Worm (Caenorhabditis elegans) whole organism, young adult: ENCODE data around the gene cyp-14A1.

Experiments
- B0035.1 ChIP-seq: sonication (generic microtip); optimal IDR thresholded peaks from 2 replicates; lab custom pipeline; 2016; ENCODE audit warnings: missing genetic modification characterization, mild to moderate bottlenecking, missing compliant biosample characterization, missing genotype, missing genetic modification reagents
- B0261.1 ChIP-seq: sonication (generic microtip); optimal IDR thresholded peaks from 2 replicates; lab custom pipeline; 2016; ENCODE audit warnings: mild to moderate bottlenecking, missing genetic modification characterization, moderate library complexity, missing compliant biosample characterization
- D2030.7 ChIP-seq: fragments of 200-800 bp; sonication (Bioruptor generic); IDR thresholded peaks from 2 replicates; pipeline ENCODE4 v1.3.6; 2022; ENCODE audit warnings: missing genetic modification reagents, missing genetic modification characterization, missing compliant biosample characterization
- F10E7.11 ChIP-seq: sonication (generic microtip); optimal IDR thresholded peaks from 2 replicates; lab custom pipeline; 2017; ENCODE audit warnings: mild to moderate bottlenecking, missing genetic modification characterization, moderate library complexity, missing compliant biosample characterization
- F37B4.10 ChIP-seq: fragments of 200-800 bp; sonication (Bioruptor generic); IDR thresholded peaks from 2 replicates; pipeline ENCODE4 v1.3.6; 2022; ENCODE audit warnings: missing genetic modification characterization, missing compliant biosample characterization
- F39B2.1 ChIP-seq: fragments of 200-800 bp; sonication (Bioruptor generic); IDR thresholded peaks from 2 replicates; pipeline ENCODE4 v1.3.6; 2022; ENCODE audit warnings: missing genetic modification reagents, missing genetic modification characterization, missing compliant biosample characterization
- ZK185.1 ChIP-seq: sonication (generic microtip); optimal IDR thresholded peaks from 2 replicates; lab custom pipeline; 2016; ENCODE audit warnings: mild to moderate bottlenecking, missing genetic modification characterization, missing compliant biosample characterization; ENCODE audit not compliant: poor library complexity, severe bottlenecking
- atf-7 ChIP-seq: sonication (generic microtip); optimal IDR thresholded peaks from 2 replicates; lab custom pipeline; 2017; ENCODE audit warnings: mild to moderate bottlenecking, missing genetic modification characterization, missing compliant biosample characterization
- ccch-3 ChIP-seq: fragments of 200-800 bp; sonication (Bioruptor generic); optimal IDR thresholded peaks from 2 replicates; lab custom pipeline; 2018; ENCODE audit warnings: mild to moderate bottlenecking, missing genetic modification characterization, missing compliant biosample characterization
- ceh-79 ChIP-seq: sonication (generic microtip); optimal IDR thresholded peaks from 2 replicates; lab custom pipeline; 2017; ENCODE audit warnings: mild to moderate bottlenecking, missing genetic modification characterization, missing compliant biosample characterization
- die-1 ChIP-seq: sonication (generic microtip); optimal IDR thresholded peaks from 2 replicates; lab custom pipeline; 2016; ENCODE audit warnings: missing genotype, mild to moderate bottlenecking, missing genetic modification characterization, missing compliant biosample characterization
- dox-1 ChIP-seq: fragments of 200-800 bp; sonication (Bioruptor generic); IDR thresholded peaks from 2 replicates; pipeline ENCODE4 v1.3.6; 2022; ENCODE audit warnings: missing genetic modification reagents, missing genetic modification characterization, missing compliant biosample characterization
- egl-18 ChIP-seq: fragments of 200-800 bp; sonication (Bioruptor generic); IDR thresholded peaks from 2 replicates; pipeline ENCODE4 v1.3.6; 2022; ENCODE audit warnings: missing genetic modification reagents, missing genetic modification characterization, missing compliant biosample characterization
- egrh-3 ChIP-seq: fragments of 200-800 bp; sonication (Bioruptor generic); IDR thresholded peaks from 2 replicates; pipeline ENCODE4 v1.3.6; 2022; ENCODE audit warnings: missing genetic modification reagents, missing genetic modification characterization, missing compliant biosample characterization
- ets-4 ChIP-seq: fragments of 200-800 bp; sonication (Bioruptor generic); optimal IDR thresholded peaks from 2 replicates; lab custom pipeline; 2018; ENCODE audit warnings: mild to moderate bottlenecking, missing genetic modification characterization, missing compliant biosample characterization
- hmg-1.2 ChIP-seq: fragments of 200-800 bp; sonication (Bioruptor generic); IDR thresholded peaks from 2 replicates; pipeline ENCODE4 v1.3.6; 2022; ENCODE audit warnings: missing genetic modification reagents, missing genetic modification characterization, missing compliant biosample characterization
- lsy-27 ChIP-seq: sonication (generic microtip); optimal IDR thresholded peaks from 2 replicates; lab custom pipeline; 2017; ENCODE audit warnings: missing genetic modification characterization, mild to moderate bottlenecking, missing compliant biosample characterization, antibody characterized with exemption, missing genotype, borderline replicate concordance; ENCODE audit not compliant: insufficient read depth
- madf-10 ChIP-seq: sonication (generic microtip); optimal IDR thresholded peaks from 2 replicates; lab custom pipeline; 2016; ENCODE audit warnings: mild to moderate bottlenecking, missing genetic modification characterization, missing compliant biosample characterization
- madf-3 ChIP-seq: fragments of 200-800 bp; sonication (Bioruptor generic); IDR thresholded peaks from 2 replicates; pipeline ENCODE4 v1.3.6; 2022; ENCODE audit warnings: missing genetic modification reagents, missing genetic modification characterization, missing compliant biosample characterization
- mel-28 ChIP-seq: sonication (generic microtip); optimal IDR thresholded peaks from 2 replicates; lab custom pipeline; 2016; ENCODE audit warnings: borderline replicate concordance, mild to moderate bottlenecking, missing genetic modification characterization, missing compliant biosample characterization
- mes-4 ChIP-seq: sonication (generic microtip); optimal IDR thresholded peaks from 2 replicates; lab custom pipeline; 2016; ENCODE audit warnings: missing genotype, missing genetic modification characterization, missing compliant biosample characterization
- nhr-179 ChIP-seq: sonication (generic microtip); optimal IDR thresholded peaks from 2 replicates; lab custom pipeline; 2016; ENCODE audit warnings: mild to moderate bottlenecking, missing genetic modification characterization, missing compliant biosample characterization
- nhr-80 ChIP-seq: sonication (generic microtip); optimal IDR thresholded peaks from 2 replicates; lab custom pipeline; 2016; ENCODE audit warnings: missing genetic modification characterization, missing compliant biosample characterization
- nhr-90 ChIP-seq: sonication (generic microtip); optimal IDR thresholded peaks from 2 replicates; lab custom pipeline; 2016; ENCODE audit warnings: missing genotype, mild to moderate bottlenecking, missing genetic modification characterization, missing compliant biosample characterization
- pbrm-1 ChIP-seq: fragments of 200-800 bp; sonication (Bioruptor generic); IDR thresholded peaks from 2 replicates; pipeline ENCODE4 v1.3.6; 2022; ENCODE audit warnings: missing genetic modification reagents, missing genetic modification characterization, missing compliant biosample characterization
- rec-8 ChIP-seq, 2 experiments: sonication (generic microtip); optimal IDR thresholded peaks; 2 replicates each; lab custom pipeline; 2016; ENCODE audit warnings: mild to moderate bottlenecking in 2 of 2, missing genetic modification characterization in 2 of 2, missing genetic modification reagents in 2 of 2, missing genotype in 2 of 2, missing biosample characterization in 1 of 2, missing compliant biosample characterization in 1 of 2, moderate library complexity in 1 of 2
- repo-1 ChIP-seq: sonication (generic microtip); optimal IDR thresholded peaks from 2 replicates; lab custom pipeline; 2017; ENCODE audit warnings: mild to moderate bottlenecking, missing genetic modification characterization, missing compliant biosample characterization
- rpc-1 ChIP-seq, 2 experiments: fragments of 150-350 bp in 1 of 2; sonication (generic microtip) in 1 of 2; optimal IDR thresholded peaks; 2 replicates each; lab custom pipeline; 2014 to 2018; ENCODE audit warnings: missing biosample characterization in 1 of 2, missing genetic modification characterization in 1 of 2, missing genetic modification reagents in 1 of 2, missing genotype in 1 of 2
- sdz-38 ChIP-seq: sonication (generic microtip); optimal IDR thresholded peaks from 2 replicates; lab custom pipeline; 2016; ENCODE audit warnings: missing genotype, missing genetic modification characterization, missing compliant biosample characterization
- snpc-1.1 ChIP-seq: sonication (generic microtip); optimal IDR thresholded peaks from 2 replicates; lab custom pipeline; 2017; ENCODE audit warnings: missing genetic modification characterization, mild to moderate bottlenecking, missing compliant biosample characterization, antibody characterized with exemption, moderate library complexity, missing genotype, missing genetic modification reagents; ENCODE audit not compliant: insufficient read depth
- snpc-1.3 ChIP-seq: sonication (generic microtip); optimal IDR thresholded peaks from 2 replicates; lab custom pipeline; 2017; ENCODE audit warnings: missing genetic modification characterization, mild to moderate bottlenecking, missing compliant biosample characterization, antibody characterized with exemption, moderate library complexity, missing genotype, missing genetic modification reagents; ENCODE audit not compliant: insufficient read depth
- snpc-3.4 ChIP-seq: sonication (generic microtip); optimal IDR thresholded peaks from 2 replicates; lab custom pipeline; 2017; ENCODE audit warnings: missing genetic modification characterization, mild to moderate bottlenecking, missing compliant biosample characterization, antibody characterized with exemption, moderate library complexity, missing genotype, missing genetic modification reagents
- snpc-4 ChIP-seq, 5 experiments: fragments of 150-350 bp in 1 of 5; sonication (generic microtip) in 4 of 5; optimal IDR thresholded peaks; 2 replicates each; lab custom pipeline; 2014 to 2018; ENCODE audit warnings: missing genetic modification characterization in 5 of 5, missing biosample characterization in 3 of 5, antibody characterized with exemption in 2 of 5, mild to moderate bottlenecking in 2 of 5, missing compliant biosample characterization in 2 of 5, missing genotype in 2 of 5, moderate library complexity in 2 of 5, missing genetic modification reagents in 1 of 5
- tbp1 ChIP-seq: fragments of 200-800 bp; sonication (Bioruptor generic); optimal IDR thresholded peaks from 2 replicates; lab custom pipeline; 2018; ENCODE audit warnings: mild to moderate bottlenecking, missing genetic modification characterization, missing compliant biosample characterization
- unc-130 ChIP-seq: sonication (generic microtip); optimal IDR thresholded peaks from 2 replicates; lab custom pipeline; 2016; ENCODE audit warnings: missing genetic modification reagents, missing genetic modification characterization, missing compliant biosample characterization
- ztf-18 ChIP-seq: sonication (generic microtip); optimal IDR thresholded peaks from 2 replicates; lab custom pipeline; 2016; ENCODE audit warnings: missing genotype, mild to moderate bottlenecking, missing genetic modification characterization, missing compliant biosample characterization

Gene cyp-14A1

DNA sequence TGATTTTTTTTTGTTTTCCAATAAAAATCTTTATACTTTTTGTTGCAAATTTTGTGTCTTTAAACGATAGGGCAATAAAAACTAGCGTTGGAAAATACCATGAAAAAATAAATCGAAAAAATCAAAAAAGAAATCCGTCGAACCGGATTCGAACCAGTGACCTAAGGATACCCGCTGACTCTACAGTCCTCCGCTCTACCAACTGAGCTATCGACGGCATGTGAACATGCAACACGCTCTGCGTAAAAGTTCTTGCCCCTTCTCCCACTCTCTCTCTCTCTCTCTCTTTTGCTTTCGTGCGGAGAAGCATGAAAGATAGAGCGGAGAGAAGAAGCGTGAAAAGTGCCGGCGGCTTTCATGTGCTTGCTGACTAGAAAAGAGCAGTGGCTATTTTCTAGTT, 2.6 kb downstream of the cyp-14A1 start (continued):
- TF ChIP-seq madf-3: no peak
- peak; percentile 16 for TF ChIP-seq ccch-3
- peak; percentile 97 for TF ChIP-seq tbp1 (GFP tag; lab: Kevin White, UChicago)
- no peak for TF ChIP-seq mel-28 (tag; lab: Kevin White, UChicago)
- TF ChIP-seq sdz-38 (tag; lab: Kevin White, UChicago): no peak
- peak; percentile 48 for TF ChIP-seq repo-1 (tag; lab: Kevin White, UChicago)
- TF ChIP-seq F10E7.11 (tag; lab: Kevin White, UChicago): no peak
- TF ChIP-seq mes-4 (tag; lab: Kevin White, UChicago): peak; percentile 67
- TF ChIP-seq F39B2.1 (GFP tag; lab: Robert Waterston, UW): 0 out of 2 replicates have a peak, but pooled peaks have one; percentile 54
- TF ChIP-seq lsy-27: no peak
- TF ChIP-seq F37B4.10 (GFP tag; lab: Robert Waterston, UW): peak; percentile 89; the same call in 1 of the 2 replicates
- TF ChIP-seq B0261.1 (tag; lab: Kevin White, UChicago): peak; percentile 97
- TF ChIP-seq atf-7: peak; percentile 55
- no peak for TF ChIP-seq ceh-79 (tag; lab: Kevin White, UChicago)
- TF ChIP-seq ets-4 (GFP tag; lab: Kevin White, UChicago): no peak
- peak; percentile 53 for TF ChIP-seq egrh-3
- no peak for TF ChIP-seq nhr-179 (tag; lab: Kevin White, UChicago)

- TF ChIP-seq unc-130 (GFP tag; lab: Kevin White, UChicago) (no peak), lsy-27 (no peak)
Measured at ce11 chrX:13262195-13262594, 5.0 kb downstream of the cyp-14A1 start, which contains the start of gene K09A11.1. TSS of gene K09A11.1 (plus strand) at chrX:13262495.

DNA sequence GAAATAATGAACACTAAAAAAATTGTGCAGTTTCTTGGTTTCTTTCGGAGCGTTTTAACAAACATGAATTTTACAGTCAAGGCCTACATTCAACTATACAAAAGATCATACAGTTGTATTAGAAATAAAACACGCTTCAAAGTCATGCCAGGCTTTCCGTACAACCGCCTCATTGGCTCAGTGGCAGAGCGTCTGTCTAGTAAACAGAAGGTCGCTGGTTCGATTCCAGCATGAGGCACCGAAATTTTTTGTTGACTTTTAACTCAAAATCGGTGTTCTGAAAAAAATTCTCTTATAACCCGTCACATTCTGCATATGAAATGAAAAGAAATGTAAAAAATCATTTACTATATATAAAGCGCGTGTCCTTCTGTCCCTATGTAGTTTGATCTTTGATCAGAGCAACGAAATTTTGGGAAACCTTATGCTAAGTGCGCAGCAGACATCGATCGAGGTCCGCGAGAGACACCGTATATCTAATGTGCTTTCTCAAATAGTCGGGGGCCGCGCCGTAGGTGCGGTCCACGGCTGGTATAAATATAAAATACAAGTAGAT, 6.0 kb downstream of the cyp-14A1 start:
- TF ChIP-seq rpc-1 (optimal IDR thresholded peaks at IDR 0.05; lab: Kevin White, UChicago): peak; percentile 69
- TF ChIP-seq rpc-1 (tag; optimal IDR thresholded peaks at IDR 0.05; lab: Kevin White, UChicago): peak; percentile 84
- TF ChIP-seq pbrm-1 (GFP tag; lab: Robert Waterston, UW): peak; percentile 58; the same call in 1 of the 2 replicates
- TF ChIP-seq egl-18: 0 out of 2 replicates have a peak, but pooled peaks have one; percentile 16
- TF ChIP-seq dox-1 (GFP tag; lab: Robert Waterston, UW): 0 out of 2 replicates have a peak, but pooled peaks have one; percentile 17
- peak; percentile 27 for TF ChIP-seq snpc-1.3
- peak; percentile 36 for TF ChIP-seq nhr-90 (tag; lab: Kevin White, UChicago)
- TF ChIP-seq hmg-1.2 (GFP tag; lab: Robert Waterston, UW): peak; percentile 38
- peak; percentile 10 for TF ChIP-seq ZK185.1 (tag; lab: Kevin White, UChicago)
- peak; percentile 66 for TF ChIP-seq B0261.1 (tag; lab: Kevin White, UChicago)
- peak; percentile 31 for TF ChIP-seq madf-10 (tag; lab: Kevin White, UChicago)
- TF ChIP-seq ztf-18 (tag; lab: Kevin White, UChicago): peak; percentile 10
- peak; percentile 86 for TF ChIP-seq tbp1 (GFP tag; lab: Kevin White, UChicago)
- peak; percentile 5 for TF ChIP-seq B0035.1 (tag; lab: Kevin White, UChicago)
- TF ChIP-seq die-1 (tag; lab: Kevin White, UChicago): peak; percentile 74
- 0 out of 2 replicates have a peak, but pooled peaks have one; percentile 16 for TF ChIP-seq D2030.7 (GFP tag; lab: Robert Waterston, UW)
- peak; percentile 24 for TF ChIP-seq snpc-1.1 (tag; lab: Kevin White, UChicago)
- peak; percentile 37 for TF ChIP-seq snpc-3.4 (tag; lab: Kevin White, UChicago)
- TF ChIP-seq rec-8 (tag; optimal IDR thresholded peaks at IDR 0.05; lab: Kevin White, UChicago): peak in 1 of 2 experiments; percentile 38
- TF ChIP-seq snpc-4 (GFP tag; optimal IDR thresholded peaks at IDR 0.05; lab: Kevin White, UChicago): peak; percentile 68
- TF ChIP-seq snpc-4 (tag; optimal IDR thresholded peaks at IDR 0.05; lab: Kevin White, UChicago): peak in 3 of 4 experiments; percentile 63 to 91 (median 86)
- peak; percentile 8 for TF ChIP-seq nhr-80 (tag; lab: Kevin White, UChicago)
